Fruit fly (Drosophila melanogaster) whole organism, wandering third instar larva: ENCODE results near the gene CG32642.

ENCODE experiments used
- CG32264 ChIP-seq: fragments of 200-800 bp; sonication (Bioruptor generic); optimal IDR thresholded peaks from 2 replicates; lab custom pipeline; 2016; ENCODE audit warnings: missing biosample characterization, missing genetic modification characterization
- HLH106 ChIP-seq: fragments of 200-800 bp; optimal IDR thresholded peaks from 3 replicates; lab custom pipeline; 2019; ENCODE audit warnings: missing biosample characterization, mild to moderate bottlenecking, missing genetic modification characterization, moderate library complexity
- Hr78 ChIP-seq: fragments of >200 bp; optimal IDR thresholded peaks from 2 replicates; lab custom pipeline; 2017; ENCODE audit warnings: missing biosample characterization, missing genetic modification characterization
- foxo ChIP-seq, 2 experiments: fragments of 200-800 bp; sonication (Bioruptor generic); optimal IDR thresholded peaks; 2 replicates in 1 of 2; 3 replicates in 1 of 2; lab custom pipeline; 2016 to 2017; ENCODE audit warnings: missing biosample characterization in 2 of 2, missing genetic modification characterization in 2 of 2
- pan ChIP-seq: fragments of >200 bp; optimal IDR thresholded peaks from 2 replicates; lab custom pipeline; 2017
- psq ChIP-seq: fragments of 200-800 bp; sonication (Bioruptor generic); optimal IDR thresholded peaks from 3 replicates; lab custom pipeline; 2017; ENCODE audit warnings: missing biosample characterization, mild to moderate bottlenecking, missing genetic modification characterization, moderate library complexity
- tai ChIP-seq: sonication (Bioruptor generic); optimal IDR thresholded peaks from 2 replicates; lab custom pipeline; 2016; ENCODE audit warnings: missing biosample characterization, missing genetic modification characterization

Gene CG32642

DNA sequence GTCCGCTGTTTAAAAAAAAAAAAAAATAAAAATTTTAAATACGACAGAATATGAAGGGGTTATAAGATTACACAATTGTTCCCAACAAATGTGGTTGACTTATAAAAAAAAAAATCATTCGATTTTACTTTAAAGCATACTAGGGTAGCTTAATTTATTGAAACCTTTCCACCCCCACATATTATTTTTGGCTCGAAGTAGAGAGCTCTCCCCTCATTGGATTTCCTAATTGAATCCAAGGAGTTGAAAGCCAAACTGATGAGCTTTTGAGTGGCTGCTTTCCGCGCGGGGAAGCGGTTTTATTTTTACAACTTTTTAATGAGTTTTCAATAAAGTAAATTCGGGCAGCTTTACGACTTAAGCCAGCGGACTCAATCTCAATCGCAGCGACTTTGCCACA, 45.8 kb downstream of the CG32642 start, which contains the start of gene CG15719:
Gene CG15719 (minus strand): TSS at position 101 of the 400 bp plus-strand sequence.
- TF ChIP-seq CG32264 (GFP tag; lab: Kevin White, UChicago) (no peak), Hr78 (no peak), psq (GFP tag; lab: Kevin White, UChicago) (no peak), tai (GFP tag; lab: Kevin White, UChicago) (no peak), pan (lab: Kevin White, UChicago) (no peak), HLH106 (tag; lab: Kevin White, UChicago) (no peak), foxo (GFP tag; optimal IDR thresholded peaks at IDR 0.05; lab: Kevin White, UChicago) (no peak)
